Fruit fly (Drosophila melanogaster): ENCODE measurements around the gene CG18249.

The CG18249 gene

DNA sequence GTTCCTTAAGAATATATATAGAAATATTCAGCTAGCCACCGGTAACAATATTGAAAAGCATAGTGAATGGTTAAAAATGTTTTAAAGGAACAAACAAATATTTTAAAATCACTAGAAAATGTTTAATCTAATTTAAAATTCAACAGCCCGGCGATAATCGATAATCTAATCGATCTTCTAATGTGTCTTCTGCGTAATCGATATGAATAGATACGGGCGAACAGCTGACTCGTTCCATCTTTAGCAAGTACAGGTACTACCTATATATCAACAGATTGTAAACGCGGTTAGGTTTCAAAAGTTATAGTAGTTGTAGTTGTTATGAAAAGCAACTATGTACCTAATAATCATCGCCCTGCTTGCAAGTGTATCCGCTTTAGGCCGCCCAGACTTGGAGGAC is 2.2 kb upstream of the CG18249 start, which contains the start of gene CG7800:
TSS of gene CG7800 (plus strand) at position 231 of the 400 bp plus-strand sequence.
- no peak for TF ChIP-seq Pif1B (GFP tag; optimal IDR thresholded peaks at IDR 0.05)
- no peak for TF ChIP-seq CG15710 (tag; optimal IDR thresholded peaks at IDR 0.05)
- TF ChIP-seq CG13204 (GFP tag; optimal IDR thresholded peaks at IDR 0.05), result no peak
- TF ChIP-seq CG9948 (tag; optimal IDR thresholded peaks at IDR 0.05), result no peak
- TF ChIP-seq rn (GFP tag; IDR thresholded peaks at IDR 0.05), result no peak
- TF ChIP-seq CG12605 (GFP tag; IDR thresholded peaks at IDR 0.05), result no peak
- no peak for TF ChIP-seq CG14655 (GFP tag; optimal IDR thresholded peaks at IDR 0.05)
- TF ChIP-seq Pif1A (GFP tag; optimal IDR thresholded peaks at IDR 0.05), result no peak
- no peak for TF ChIP-seq Snoo (tag; optimal IDR thresholded peaks at IDR 0.05)
- TF ChIP-seq CG34367 (tag; optimal IDR thresholded peaks at IDR 0.05), result no peak
- no peak for TF ChIP-seq fd96Ca (GFP tag; IDR thresholded peaks at IDR 0.05)
- TF ChIP-seq CG8301 (tag; optimal IDR thresholded peaks at IDR 0.05), result no peak
- no peak for TF ChIP-seq EcR (GFP tag; optimal IDR thresholded peaks at IDR 0.05)
- no peak for TF ChIP-seq CG10348 (GFP tag; IDR thresholded peaks at IDR 0.05)
- TF ChIP-seq CG4496 (GFP tag; IDR thresholded peaks at IDR 0.05), result no peak
- no peak for TF ChIP-seq CG32121 (GFP tag; IDR thresholded peaks at IDR 0.05)

DNA sequence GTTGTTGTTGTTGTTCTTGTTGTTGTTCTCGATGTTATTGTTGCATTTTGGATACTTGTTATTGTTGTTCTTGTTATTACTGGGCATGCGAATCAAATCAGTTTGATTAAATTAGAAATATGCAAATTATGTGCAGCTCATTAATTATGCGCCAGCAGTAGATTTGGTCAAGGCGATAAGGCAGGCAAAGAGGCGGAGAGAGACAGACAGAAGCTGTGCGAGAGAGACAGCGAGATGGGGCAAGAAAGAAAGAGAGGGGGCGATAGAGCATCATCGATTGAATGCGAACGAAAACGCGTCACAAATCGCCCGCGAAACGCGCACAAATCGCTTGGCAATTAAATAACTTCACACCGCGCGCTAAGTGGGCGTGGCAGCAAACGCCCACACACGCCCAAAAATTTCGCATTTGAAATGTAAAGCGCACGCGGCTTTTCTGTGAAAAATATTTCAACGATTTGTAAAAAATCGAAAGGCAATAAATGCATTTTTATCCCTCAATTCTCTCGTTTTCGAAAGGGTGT is 3.2 kb downstream of the CG18249 start:
- TF ChIP-seq CG8301 (tag; optimal IDR thresholded peaks at IDR 0.05) (no peak), CG14655 (GFP tag; optimal IDR thresholded peaks at IDR 0.05) (no peak), CG13204 (GFP tag; optimal IDR thresholded peaks at IDR 0.05) (no peak), CG4496 (GFP tag; IDR thresholded peaks at IDR 0.05) (no peak), EcR (GFP tag; optimal IDR thresholded peaks at IDR 0.05) (no peak), rn (GFP tag; IDR thresholded peaks at IDR 0.05) (no peak), CG17806 (tag; optimal IDR thresholded peaks at IDR 0.05) (no peak), CG10348 (GFP tag; IDR thresholded peaks at IDR 0.05) (no peak), CG32121 (GFP tag; IDR thresholded peaks at IDR 0.05) (no peak)

DNA sequence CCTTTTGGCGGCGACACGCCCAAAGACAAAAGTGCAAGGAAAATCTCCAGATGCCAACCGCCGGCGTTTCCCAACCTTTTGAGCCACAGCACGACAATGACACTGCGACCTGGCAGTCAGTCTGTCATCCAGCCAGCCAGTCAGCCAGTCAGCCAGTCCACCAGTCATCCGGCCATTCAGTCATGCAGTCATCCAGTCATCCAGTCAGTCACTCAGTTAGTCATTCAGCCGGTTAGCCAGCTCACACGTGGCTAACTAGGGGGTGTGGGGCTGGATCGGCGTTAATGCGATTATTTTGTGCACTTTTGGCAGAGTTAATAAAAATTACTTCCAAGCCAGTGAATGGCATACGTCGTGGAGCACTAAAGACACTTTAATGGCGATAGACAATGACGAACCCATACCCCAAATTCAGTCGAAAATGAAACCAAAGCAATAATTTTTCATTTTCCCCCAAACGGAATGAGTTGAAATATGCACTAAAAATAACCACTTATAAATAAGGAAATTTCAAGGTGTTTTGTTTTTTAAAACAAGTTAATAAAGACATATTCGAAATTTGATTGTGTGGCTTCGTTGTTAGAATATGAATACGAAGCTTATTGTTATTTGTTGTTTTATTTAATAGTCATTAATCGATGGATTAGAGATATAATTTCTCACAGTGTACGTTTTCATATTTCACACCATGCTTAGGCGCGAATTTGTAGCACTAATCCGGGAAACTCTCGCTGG is 4.9 kb downstream of the CG18249 start:
- no peak for TF ChIP-seq CG9948 (tag; optimal IDR thresholded peaks at IDR 0.05)
- TF ChIP-seq CG13204 (GFP tag; optimal IDR thresholded peaks at IDR 0.05), result no peak
- TF ChIP-seq CG17806 (tag; optimal IDR thresholded peaks at IDR 0.05), result no peak
- no peak for TF ChIP-seq rn (GFP tag; IDR thresholded peaks at IDR 0.05)
- no peak for TF ChIP-seq CG8301 (tag; optimal IDR thresholded peaks at IDR 0.05)
- no peak for TF ChIP-seq Pif1A (GFP tag; optimal IDR thresholded peaks at IDR 0.05)
- TF ChIP-seq Snoo (tag; optimal IDR thresholded peaks at IDR 0.05), result no peak
- no peak for TF ChIP-seq Ets98B (GFP tag; IDR thresholded peaks at IDR 0.05)
- TF ChIP-seq D1 (tag; optimal IDR thresholded peaks at IDR 0.05), result no peak
- no peak for TF ChIP-seq CG10348 (GFP tag; IDR thresholded peaks at IDR 0.05)
- no peak for TF ChIP-seq fd96Ca (GFP tag; IDR thresholded peaks at IDR 0.05)
- TF ChIP-seq CG15710 (tag; optimal IDR thresholded peaks at IDR 0.05), result no peak
- no peak for TF ChIP-seq CG12605 (GFP tag; IDR thresholded peaks at IDR 0.05)
- no peak for TF ChIP-seq Pif1B (GFP tag; optimal IDR thresholded peaks at IDR 0.05)
- no peak for TF ChIP-seq CG32121 (GFP tag; IDR thresholded peaks at IDR 0.05)
- no peak for TF ChIP-seq EcR (GFP tag; optimal IDR thresholded peaks at IDR 0.05)
- no peak for TF ChIP-seq CG4496 (GFP tag; IDR thresholded peaks at IDR 0.05)

DNA sequence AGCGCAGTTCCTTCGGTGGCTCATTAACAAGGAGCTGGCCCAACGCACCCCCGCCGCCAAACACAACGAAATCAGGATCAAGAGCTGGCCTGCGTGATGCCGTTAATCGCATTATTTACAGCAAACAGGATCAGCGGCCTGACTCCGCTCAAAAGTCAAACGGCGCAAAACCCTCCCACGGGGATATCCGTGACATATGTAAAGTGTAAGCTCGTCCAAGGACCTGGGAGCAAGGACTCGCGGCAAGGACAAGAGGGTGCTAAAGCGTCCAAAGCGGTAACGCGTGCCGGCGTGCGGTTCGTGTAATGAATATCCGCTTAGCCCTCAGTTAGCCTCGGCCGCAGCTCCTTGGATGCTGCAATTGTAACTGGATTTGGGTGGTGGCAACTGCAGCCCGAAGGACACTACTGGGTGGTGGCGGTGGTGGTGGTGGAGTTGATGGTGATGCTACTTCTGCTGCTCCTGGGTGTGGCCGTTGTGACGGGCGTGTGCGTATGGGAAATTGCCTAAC is 5.6 kb downstream of the CG18249 start:
- TF ChIP-seq D1 (tag; optimal IDR thresholded peaks at IDR 0.05) (no peak), CG34367 (tag; optimal IDR thresholded peaks at IDR 0.05) (no peak), CG12605 (GFP tag; IDR thresholded peaks at IDR 0.05) (no peak), Snoo (tag; optimal IDR thresholded peaks at IDR 0.05) (no peak), EcR (GFP tag; optimal IDR thresholded peaks at IDR 0.05) (no peak), Pif1B (GFP tag; optimal IDR thresholded peaks at IDR 0.05) (no peak)

- no peak for TF ChIP-seq CG17806 (tag; optimal IDR thresholded peaks at IDR 0.05)
- no peak for TF ChIP-seq CG15710 (tag; optimal IDR thresholded peaks at IDR 0.05)
- TF ChIP-seq CG14655 (GFP tag; optimal IDR thresholded peaks at IDR 0.05), result no peak
- TF ChIP-seq CG10348 (GFP tag; IDR thresholded peaks at IDR 0.05), result no peak
- TF ChIP-seq Pif1B (GFP tag; optimal IDR thresholded peaks at IDR 0.05), result no peak
- TF ChIP-seq D1 (tag; optimal IDR thresholded peaks at IDR 0.05), result no peak
- no peak for TF ChIP-seq EcR (GFP tag; optimal IDR thresholded peaks at IDR 0.05)
- no peak for TF ChIP-seq fd96Ca (GFP tag; IDR thresholded peaks at IDR 0.05)
- TF ChIP-seq CG34367 (tag; optimal IDR thresholded peaks at IDR 0.05), result no peak
- TF ChIP-seq Ets98B (GFP tag; IDR thresholded peaks at IDR 0.05), result no peak
- no peak for TF ChIP-seq CG9948 (tag; optimal IDR thresholded peaks at IDR 0.05)
- TF ChIP-seq Pif1A (GFP tag; optimal IDR thresholded peaks at IDR 0.05), result no peak
- TF ChIP-seq CG13204 (GFP tag; optimal IDR thresholded peaks at IDR 0.05), result no peak
- no peak for TF ChIP-seq CG32121 (GFP tag; IDR thresholded peaks at IDR 0.05)
- no peak for TF ChIP-seq CG8159 (tag; optimal IDR thresholded peaks at IDR 0.05)
- TF ChIP-seq CG4496 (GFP tag; IDR thresholded peaks at IDR 0.05), result no peak
- no peak for TF ChIP-seq CG12605 (GFP tag; IDR thresholded peaks at IDR 0.05)
- TF ChIP-seq Snoo (tag; optimal IDR thresholded peaks at IDR 0.05), result no peak
Measured at dm6 chr3R:8227344-8227743, 7.4 kb downstream of the CG18249 start.

dm6 chr3R:8233370-8233773 is 13.4 kb downstream of the CG18249 start, which contains the start of gene PolI:
Gene PolI (plus strand): TSS chr3R:8233507.
- TF ChIP-seq EcR (GFP tag; optimal IDR thresholded peaks at IDR 0.05), result no peak
- TF ChIP-seq CG14655 (GFP tag; optimal IDR thresholded peaks at IDR 0.05), result no peak
- no peak for TF ChIP-seq CG13204 (GFP tag; optimal IDR thresholded peaks at IDR 0.05)
- TF ChIP-seq CG12605 (GFP tag; IDR thresholded peaks at IDR 0.05), result no peak
- no peak for TF ChIP-seq CG17806 (tag; optimal IDR thresholded peaks at IDR 0.05)
- no peak for TF ChIP-seq rn (GFP tag; IDR thresholded peaks at IDR 0.05)
- no peak for TF ChIP-seq D1 (tag; optimal IDR thresholded peaks at IDR 0.05)
- TF ChIP-seq CG8301 (tag; optimal IDR thresholded peaks at IDR 0.05), result no peak
- TF ChIP-seq Pif1A (GFP tag; optimal IDR thresholded peaks at IDR 0.05), result no peak
- TF ChIP-seq gl (tag; optimal IDR thresholded peaks at IDR 0.05), result no peak
- TF ChIP-seq CG32121 (GFP tag; IDR thresholded peaks at IDR 0.05), result no peak
- no peak for TF ChIP-seq Snoo (tag; optimal IDR thresholded peaks at IDR 0.05)

Data from whole organism, pupa.